Worm (Caenorhabditis elegans) whole organism, L1 larva: ENCODE data around the gene K02E10.7.
A peak's percentile ranks its signal among the peaks of the same experiment; 100 is the strongest.

ENCODE experiments used
- C16A3.4 ChIP-seq: fragments of 150-350 bp; optimal IDR thresholded peaks from 2 replicates; lab custom pipeline; 2014; ENCODE audit warnings: missing biosample characterization, missing genetic modification characterization
- C34B4.2 ChIP-seq: sonication (generic microtip); optimal IDR thresholded peaks from 2 replicates; lab custom pipeline; 2017; ENCODE audit warnings: mild to moderate bottlenecking, missing genetic modification characterization, missing compliant biosample characterization
- F16B12.6 ChIP-seq: fragments of 150-350 bp; optimal IDR thresholded peaks from 2 replicates; lab custom pipeline; 2014; ENCODE audit warnings: missing biosample characterization, missing genetic modification characterization
- aha-1 ChIP-seq: fragments of 150-350 bp; optimal IDR thresholded peaks from 2 replicates; lab custom pipeline; 2014; ENCODE audit warnings: missing biosample characterization, missing genetic modification characterization
- aly-2 ChIP-seq: fragments of 150-350 bp; optimal IDR thresholded peaks from 2 replicates; lab custom pipeline; 2014; ENCODE audit warnings: missing biosample characterization, missing genetic modification characterization
- ceh-63 ChIP-seq: fragments of 200-800 bp; sonication (Bioruptor generic); optimal IDR thresholded peaks from 2 replicates; lab custom pipeline; 2018; ENCODE audit warnings: mild to moderate bottlenecking, missing genetic modification characterization, missing compliant biosample characterization
- ceh-90 ChIP-seq: sonication (generic microtip); optimal IDR thresholded peaks from 2 replicates; lab custom pipeline; 2016; ENCODE audit warnings: missing genetic modification characterization, missing compliant biosample characterization
- dpl-1 ChIP-seq, 3 experiments: fragments of 150-350 bp in 2 of 3; sonication (generic microtip) in 1 of 3; optimal IDR thresholded peaks; 2 replicates each; lab custom pipeline; 2014 to 2017; ENCODE audit warnings: missing biosample characterization in 3 of 3, missing genetic modification characterization in 3 of 3, missing genetic modification reagents in 3 of 3
- dsc-1 ChIP-seq: sonication (generic microtip); optimal IDR thresholded peaks from 2 replicates; lab custom pipeline; 2016; ENCODE audit warnings: mild to moderate bottlenecking, missing genetic modification characterization, missing compliant biosample characterization
- efl-3 ChIP-seq: fragments of 200-800 bp; sonication (Bioruptor generic); optimal IDR thresholded peaks from 2 replicates; lab custom pipeline; 2018; ENCODE audit warnings: mild to moderate bottlenecking, missing genetic modification characterization, missing compliant biosample characterization
- egl-27 ChIP-seq, 2 experiments: fragments of 150-350 bp in 1 of 2; sonication (generic microtip); optimal IDR thresholded peaks; 3 replicates each; lab custom pipeline; 2017 to 2018; ENCODE audit warnings: missing biosample characterization in 2 of 2, missing genetic modification characterization in 2 of 2, missing genetic modification reagents in 2 of 2
- elt-3 ChIP-seq, 6 experiments: fragments of 150-350 bp in 1 of 6; sonication (generic microtip); optimal IDR thresholded peaks; 2 replicates each; lab custom pipeline; 2017 to 2018; ENCODE audit warnings: missing biosample characterization in 6 of 6, missing genetic modification characterization in 6 of 6, inconsistent platforms in 1 of 6
- ets-5 ChIP-seq: fragments of 200-800 bp; sonication (Bioruptor generic); IDR thresholded peaks from 2 replicates; pipeline ENCODE4 v1.3.6; 2022; ENCODE audit warnings: missing genetic modification characterization, missing compliant biosample characterization
- fkh-4 ChIP-seq: sonication (generic microtip); optimal IDR thresholded peaks from 2 replicates; lab custom pipeline; 2016; ENCODE audit warnings: missing compliant biosample characterization, missing genetic modification characterization, borderline replicate concordance
- fkh-8 ChIP-seq: sonication (generic microtip); optimal IDR thresholded peaks from 2 replicates; lab custom pipeline; 2016; ENCODE audit warnings: mild to moderate bottlenecking, missing genetic modification characterization, missing compliant biosample characterization
- hlh-17 ChIP-seq: fragments of 200-800 bp; sonication (Bioruptor generic); optimal IDR thresholded peaks from 2 replicates; lab custom pipeline; 2018; ENCODE audit warnings: missing genetic modification characterization, mild to moderate bottlenecking, missing compliant biosample characterization, moderate library complexity, borderline replicate concordance
- hlh-4 ChIP-seq: sonication (generic microtip); optimal IDR thresholded peaks from 2 replicates; lab custom pipeline; 2016; ENCODE audit warnings: mild to moderate bottlenecking, missing genetic modification characterization, missing compliant biosample characterization
- irx-1 ChIP-seq: sonication (generic microtip); optimal IDR thresholded peaks from 2 replicates; lab custom pipeline; 2016; ENCODE audit warnings: missing genetic modification characterization, missing compliant biosample characterization
- jun-1 ChIP-seq: fragments of 150-350 bp; optimal IDR thresholded peaks from 2 replicates; lab custom pipeline; 2014; ENCODE audit warnings: missing biosample characterization, missing genetic modification reagents, missing genetic modification characterization
- lin-13 ChIP-seq: fragments of 150-350 bp; optimal IDR thresholded peaks from 2 replicates; lab custom pipeline; 2014; ENCODE audit warnings: missing biosample characterization, missing genetic modification reagents, missing genetic modification characterization
- lin-14 ChIP-seq: fragments of 200-800 bp; sonication (Bioruptor generic); optimal IDR thresholded peaks from 2 replicates; lab custom pipeline; 2018; ENCODE audit warnings: mild to moderate bottlenecking, missing genetic modification characterization, moderate library complexity, missing compliant biosample characterization
- lin-15B ChIP-seq: fragments of 150-350 bp; sonication (generic microtip); optimal IDR thresholded peaks from 3 replicates; lab custom pipeline; 2014; ENCODE audit warnings: missing biosample characterization, missing genetic modification characterization
- lin-35 ChIP-seq, 2 experiments: fragments of 150-350 bp; optimal IDR thresholded peaks; 2 replicates each; lab custom pipeline; 2014; ENCODE audit warnings: missing biosample characterization in 2 of 2, missing genetic modification characterization in 2 of 2, missing genetic modification reagents in 2 of 2
- lin-39 ChIP-seq: fragments of 150-350 bp; optimal IDR thresholded peaks from 2 replicates; lab custom pipeline; 2014; ENCODE audit warnings: missing biosample characterization, missing genetic modification reagents, missing genetic modification characterization
- lsy-2 ChIP-seq, 2 experiments: fragments of 150-350 bp; optimal IDR thresholded peaks; 2 replicates each; lab custom pipeline; 2014; ENCODE audit warnings: missing biosample characterization in 2 of 2, missing genetic modification characterization in 2 of 2
- mab-9 ChIP-seq: fragments of 200-800 bp; sonication (Bioruptor generic); IDR thresholded peaks from 2 replicates; pipeline ENCODE4 v1.3.6; 2022; ENCODE audit warnings: missing genetic modification reagents, missing genetic modification characterization, missing compliant biosample characterization
- mef-2 ChIP-seq: fragments of 150-350 bp; optimal IDR thresholded peaks from 2 replicates; lab custom pipeline; 2014; ENCODE audit warnings: missing biosample characterization, missing genetic modification characterization
- nhr-11 ChIP-seq: fragments of 150-350 bp; optimal IDR thresholded peaks from 2 replicates; lab custom pipeline; 2014; ENCODE audit warnings: missing biosample characterization, missing genetic modification characterization
- nhr-19 ChIP-seq: fragments of 200-800 bp; sonication (Bioruptor generic); conservative IDR thresholded peaks from 2 replicates; pipeline ENCODE4 v1.3.6; 2022; ENCODE audit warnings: missing genetic modification characterization, missing compliant biosample characterization
- nhr-20 ChIP-seq: sonication (generic microtip); optimal IDR thresholded peaks from 2 replicates; lab custom pipeline; 2016; ENCODE audit warnings: mild to moderate bottlenecking, missing genetic modification characterization, missing compliant biosample characterization
- nhr-28 ChIP-seq: fragments of 150-350 bp; optimal IDR thresholded peaks from 2 replicates; lab custom pipeline; 2014; ENCODE audit warnings: missing biosample characterization, missing genetic modification characterization
- nhr-47 ChIP-seq: sonication (generic microtip); optimal IDR thresholded peaks from 2 replicates; lab custom pipeline; 2016; ENCODE audit warnings: mild to moderate bottlenecking, missing genetic modification characterization, moderate library complexity, missing compliant biosample characterization
- nhr-77 ChIP-seq: fragments of 150-350 bp; optimal IDR thresholded peaks from 2 replicates; lab custom pipeline; 2014; ENCODE audit warnings: missing biosample characterization, missing genetic modification characterization
- nhr-84 ChIP-seq: sonication (generic microtip); optimal IDR thresholded peaks from 2 replicates; lab custom pipeline; 2017; ENCODE audit warnings: missing biosample characterization, missing genetic modification characterization
- nhr-85 ChIP-seq: sonication (generic microtip); peaks from one replicate; lab custom pipeline; 2016; ENCODE audit warnings: missing genetic modification characterization, inconsistent platforms, missing compliant biosample characterization
- pag-3 ChIP-seq: sonication (generic microtip); optimal IDR thresholded peaks from 2 replicates; lab custom pipeline; 2017; ENCODE audit warnings: missing genetic modification characterization, mild to moderate bottlenecking, missing compliant biosample characterization, antibody characterized with exemption, borderline replicate concordance; ENCODE audit not compliant: insufficient read depth
- pax-3 ChIP-seq: fragments of 200-800 bp; sonication (Bioruptor generic); optimal IDR thresholded peaks from 2 replicates; lab custom pipeline; 2018; ENCODE audit warnings: mild to moderate bottlenecking, missing genetic modification characterization, moderate library complexity, missing compliant biosample characterization
- rnt-1 ChIP-seq: sonication (generic microtip); optimal IDR thresholded peaks from 2 replicates; lab custom pipeline; 2016; ENCODE audit warnings: mild to moderate bottlenecking, missing genetic modification characterization, moderate library complexity, missing compliant biosample characterization
- snpc-4 ChIP-seq: fragments of 150-350 bp; optimal IDR thresholded peaks from 2 replicates; lab custom pipeline; 2014; ENCODE audit warnings: missing biosample characterization, missing genetic modification characterization
- snu-23 ChIP-seq: sonication (generic microtip); optimal IDR thresholded peaks from 2 replicates; lab custom pipeline; 2016; ENCODE audit warnings: missing genetic modification characterization, missing compliant biosample characterization
- sptf-1 ChIP-seq: fragments of 150-350 bp; optimal IDR thresholded peaks from 2 replicates; lab custom pipeline; 2014; ENCODE audit warnings: missing biosample characterization, missing genetic modification characterization
- swsn-7 ChIP-seq: sonication (generic microtip); optimal IDR thresholded peaks from 2 replicates; lab custom pipeline; 2016; ENCODE audit warnings: missing genetic modification characterization, missing compliant biosample characterization
- tbx-2 ChIP-seq: sonication (generic microtip); optimal IDR thresholded peaks from 2 replicates; lab custom pipeline; 2016; ENCODE audit warnings: missing genetic modification characterization, missing compliant biosample characterization
- tlp-1 ChIP-seq: fragments of 150-350 bp; optimal IDR thresholded peaks from 2 replicates; lab custom pipeline; 2014; ENCODE audit warnings: missing biosample characterization, missing genetic modification characterization
- unc-130 ChIP-seq: fragments of 150-350 bp; optimal IDR thresholded peaks from 2 replicates; lab custom pipeline; 2017; ENCODE audit warnings: missing biosample characterization, missing genetic modification characterization, inconsistent platforms
- unc-30 ChIP-seq: sonication (generic microtip); optimal IDR thresholded peaks from 2 replicates; lab custom pipeline; 2017; ENCODE audit warnings: missing biosample characterization, missing genetic modification characterization
- unc-98 ChIP-seq: fragments of 200-800 bp; sonication (Bioruptor generic); IDR thresholded peaks from 2 replicates; pipeline ENCODE4 v1.3.6; 2022; ENCODE audit warnings: missing genetic modification characterization, missing compliant biosample characterization
- vab-15 ChIP-seq: sonication (generic microtip); optimal IDR thresholded peaks from 2 replicates; lab custom pipeline; 2017; ENCODE audit warnings: missing genotype, mild to moderate bottlenecking, missing genetic modification characterization, missing compliant biosample characterization
- xbp-1 ChIP-seq: sonication (generic microtip); optimal IDR thresholded peaks from 2 replicates; lab custom pipeline; 2016; ENCODE audit warnings: missing genetic modification characterization, missing compliant biosample characterization

Gene K02E10.7

DNA sequence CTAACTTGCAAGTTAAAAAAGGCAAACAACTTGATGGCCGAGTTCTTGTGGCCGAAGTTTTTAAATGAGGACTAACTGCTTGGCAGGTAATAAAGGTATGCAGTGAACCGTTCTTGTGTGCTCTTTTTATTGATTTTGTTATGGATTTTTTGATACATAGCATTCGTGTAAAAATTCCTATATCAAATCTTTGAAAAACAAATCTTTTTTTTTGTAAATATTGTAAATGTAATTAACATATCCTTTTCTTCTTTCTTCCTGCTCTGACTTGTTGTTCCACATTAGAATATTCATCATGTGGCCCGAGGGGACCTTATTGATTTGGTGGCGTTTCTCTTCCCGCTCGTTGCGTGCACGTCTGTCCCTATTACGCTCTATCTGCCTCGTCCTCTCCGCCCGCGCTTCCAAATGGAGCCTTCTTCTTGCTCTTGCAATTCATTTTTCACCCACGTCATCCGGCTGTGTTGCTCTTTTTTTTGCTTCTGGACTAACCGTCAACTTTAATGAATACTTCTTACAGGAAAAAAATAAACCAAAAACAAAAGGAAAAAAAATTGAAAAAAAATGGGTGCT lies 19.7 kb downstream of the K02E10.7 start, which contains the start of gene hid-1 (continued):
- TF ChIP-seq irx-1 (tag; lab: Kevin White, UChicago), result no peak
- no peak for TF ChIP-seq ceh-63 (GFP tag; lab: Kevin White, UChicago)
- TF ChIP-seq pag-3 (tag; lab: Kevin White, UChicago), result no peak
- peak; percentile 83 for TF ChIP-seq lin-14
- TF ChIP-seq elt-3 (tag; optimal IDR thresholded peaks at IDR 0.05; lab: Kevin White, UChicago), result no peak
- no peak for TF ChIP-seq nhr-11 (tag; lab: Kevin White, UChicago)
- no peak for TF ChIP-seq snpc-4 (tag; lab: Kevin White, UChicago)
- peak; percentile 4 for TF ChIP-seq xbp-1
- peak; percentile 10 for TF ChIP-seq snu-23 (GFP tag; lab: Kevin White, UChicago)
- no peak for TF ChIP-seq nhr-20 (tag; lab: Kevin White, UChicago)
- TF ChIP-seq aly-2 (tag; lab: Kevin White, UChicago), result no peak
- no peak for TF ChIP-seq fkh-4 (tag; lab: Kevin White, UChicago)
- TF ChIP-seq nhr-28 (tag; lab: Kevin White, UChicago), result no peak
- no peak for TF ChIP-seq efl-3 (GFP tag; lab: Kevin White, UChicago)
- TF ChIP-seq sptf-1, result no peak
- peak; percentile 49 for TF ChIP-seq nhr-85
- TF ChIP-seq jun-1 (tag; lab: Kevin White, UChicago), result no peak
- TF ChIP-seq unc-130 (tag; lab: Kevin White, UChicago), result no peak
- TF ChIP-seq nhr-84 (tag; lab: Kevin White, UChicago), result no peak
- TF ChIP-seq egl-27 (tag; optimal IDR thresholded peaks at IDR 0.05; lab: Kevin White, UChicago), result no peak
- no peak for TF ChIP-seq unc-98 (GFP tag; lab: Robert Waterston, UW)
- TF ChIP-seq lin-35 (GFP tag; optimal IDR thresholded peaks at IDR 0.05; lab: Kevin White, UChicago), result no peak
- TF ChIP-seq pax-3 (tag; lab: Kevin White, UChicago), result no peak
- peak in 1 of 2 experiments; percentile 11 for TF ChIP-seq lsy-2 (tag; optimal IDR thresholded peaks at IDR 0.05; lab: Kevin White, UChicago)
- peak; percentile 9 for TF ChIP-seq tbx-2 (tag; lab: Kevin White, UChicago)
- TF ChIP-seq lin-39 (tag; lab: Kevin White, UChicago), result no peak
- no peak for TF ChIP-seq C16A3.4 (tag; lab: Kevin White, UChicago)
- no peak for TF ChIP-seq F16B12.6
- no peak for TF ChIP-seq aha-1 (tag; lab: Kevin White, UChicago)
- TF ChIP-seq vab-15 (tag; lab: Kevin White, UChicago), result no peak
- no peak for TF ChIP-seq hlh-17 (GFP tag; lab: Kevin White, UChicago)
- TF ChIP-seq nhr-19, result no peak
- peak; percentile 38 for TF ChIP-seq rnt-1 (tag; lab: Kevin White, UChicago)
- no peak for TF ChIP-seq lin-15B (tag; lab: Kevin White, UChicago)
- TF ChIP-seq dsc-1 (tag; lab: Kevin White, UChicago), result no peak
- no peak for TF ChIP-seq ceh-90 (tag; lab: Kevin White, UChicago)
- peak; percentile 13 for TF ChIP-seq swsn-7 (tag; lab: Kevin White, UChicago)
- no peak for TF ChIP-seq C34B4.2
- no peak for TF ChIP-seq mef-2
- no peak for TF ChIP-seq lin-13 (GFP tag; lab: Kevin White, UChicago)
- no peak for TF ChIP-seq fkh-8 (tag; lab: Kevin White, UChicago)
- no peak for TF ChIP-seq hlh-4 (tag; lab: Kevin White, UChicago)
- no peak for TF ChIP-seq mab-9 (GFP tag; lab: Robert Waterston, UW)
- no peak for TF ChIP-seq unc-30
- TF ChIP-seq nhr-77 (tag; lab: Kevin White, UChicago), result no peak
- TF ChIP-seq dpl-1 (GFP tag; optimal IDR thresholded peaks at IDR 0.05; lab: Kevin White, UChicago), result no peak
- TF ChIP-seq nhr-47, result peak; percentile 29
- no peak for TF ChIP-seq ets-5
- TF ChIP-seq tlp-1 (tag; lab: Kevin White, UChicago), result no peak
